Worm (Caenorhabditis elegans): ENCODE measurements around the gene mbr-1.

DNA sequence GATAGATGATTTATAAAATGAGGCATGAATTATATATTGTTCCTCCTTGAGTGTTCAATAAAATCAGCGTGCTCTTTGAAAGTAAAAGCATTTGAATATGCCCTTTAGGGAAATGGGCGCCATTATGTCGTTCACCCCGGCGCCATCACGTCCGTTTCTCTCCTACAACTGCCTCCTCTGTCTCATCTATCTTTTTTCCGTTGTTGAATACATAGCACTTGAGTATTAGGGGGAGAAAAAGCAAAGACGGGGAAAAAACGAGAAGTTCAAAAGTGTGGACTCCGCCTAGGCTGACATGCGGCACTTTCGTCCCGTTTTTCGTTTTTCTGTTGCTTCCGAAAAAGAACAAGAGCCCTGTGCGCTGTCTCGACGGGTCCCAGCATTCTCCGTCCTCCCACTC lies 45.8 kb upstream of the mbr-1 start:
- TF ChIP-seq tbx-11 (GFP tag; IDR thresholded peaks at IDR 0.05) (no peak), aly-1 (tag; optimal IDR thresholded peaks at IDR 0.05) (no peak), flt-1 (GFP tag; IDR thresholded peaks at IDR 0.05) (no peak), ama-1 (optimal IDR thresholded peaks at IDR 0.05) (no peak), hmbx-1 (tag; optimal IDR thresholded peaks at IDR 0.05) (no peak), ets-7 (tag; optimal IDR thresholded peaks at IDR 0.05) (no peak), B0310.2 (tag; optimal IDR thresholded peaks at IDR 0.05) (no peak), pes-1 (GFP tag; IDR thresholded peaks at IDR 0.05) (no peak), ceh-13 (GFP tag; optimal IDR thresholded peaks at IDR 0.05) (no peak), ceh-36 (tag; optimal IDR thresholded peaks at IDR 0.05) (no peak), tra-4 (tag; optimal IDR thresholded peaks at IDR 0.05) (no peak), hnd-1 (tag; optimal IDR thresholded peaks at IDR 0.05) (no peak), F13C5.2 (tag; optimal IDR thresholded peaks at IDR 0.05) (no peak), tbx-37 (GFP tag; conservative IDR thresholded peaks at IDR 0.05) (no peak)
